Fruit fly (Drosophila melanogaster): ENCODE data around the gene gdl-ORF39.

gdl-ORF39 gene

DNA sequence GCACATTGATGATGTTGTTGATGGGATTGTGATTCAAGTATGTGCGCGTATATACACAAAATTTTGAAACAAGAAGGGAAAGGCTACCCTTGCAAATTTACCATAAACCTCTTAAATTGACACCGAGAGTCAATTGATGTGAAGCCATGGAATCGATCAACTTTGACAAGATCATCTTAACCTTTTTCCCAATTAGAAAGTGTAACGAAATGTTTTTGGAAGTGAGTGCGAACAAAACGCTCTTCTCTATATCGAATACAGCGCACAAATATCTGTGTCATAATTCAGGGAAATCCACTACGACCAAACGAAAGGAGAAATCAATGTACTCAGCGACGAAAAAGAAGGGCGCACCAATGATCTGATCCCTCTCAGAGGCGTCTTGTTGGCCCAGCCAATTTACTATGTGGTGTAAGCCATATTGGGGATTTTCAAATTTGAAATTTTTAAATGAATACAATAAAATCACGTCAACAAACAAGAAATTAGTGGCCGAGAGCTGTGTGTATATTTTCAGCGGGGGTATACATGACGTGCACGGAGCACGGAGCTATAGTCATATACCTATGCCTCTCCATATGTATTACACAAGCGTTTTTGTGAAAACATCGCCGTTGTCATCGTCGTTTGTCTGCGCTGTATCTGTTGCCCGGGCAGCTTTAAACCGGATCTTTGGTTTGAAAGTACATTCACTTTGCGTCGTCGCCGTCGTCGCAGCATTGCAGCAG, 24.3 kb downstream of the gdl-ORF39 start (continued):
- no peak for TF ChIP-seq CG6791 (GFP tag; IDR thresholded peaks at IDR 0.05; ENCODE audit: partially characterized antibody)
- TF ChIP-seq D19B (GFP tag; optimal IDR thresholded peaks at IDR 0.05) = peak; percentile 11
- no peak for TF ChIP-seq tx (GFP tag; optimal IDR thresholded peaks at IDR 0.05)
- TF ChIP-seq CG11504 (tag; optimal IDR thresholded peaks at IDR 0.05) = peak; percentile 59
- TF ChIP-seq CG3163 (GFP tag; optimal IDR thresholded peaks at IDR 0.05) = peak; percentile 16
- peak; percentile 33 for TF ChIP-seq PHDP (tag; optimal IDR thresholded peaks at IDR 0.05)
- no peak for TF ChIP-seq Taf1 (GFP tag; IDR thresholded peaks at IDR 0.05)
- TF ChIP-seq C15 (GFP tag; IDR thresholded peaks at IDR 0.05) = no peak
- no peak for TF ChIP-seq CG13296 (GFP tag; optimal IDR thresholded peaks at IDR 0.05)
- peak; percentile 23 for TF ChIP-seq Fer1 (GFP tag; optimal IDR thresholded peaks at IDR 0.05)
- TF ChIP-seq CG1233 (GFP tag; optimal IDR thresholded peaks at IDR 0.05) = no peak
- peak; percentile 48 for TF ChIP-seq CG12071 (GFP tag; optimal IDR thresholded peaks at IDR 0.05)
- TF ChIP-seq Hr3 (GFP tag; optimal IDR thresholded peaks at IDR 0.05) = no peak
- peak; percentile 36 for TF ChIP-seq CoRest (tag; optimal IDR thresholded peaks at IDR 0.05)
- peak; percentile 52 for TF ChIP-seq mam (GFP tag; optimal IDR thresholded peaks at IDR 0.05)
- no peak for TF ChIP-seq Bgb (GFP tag; IDR thresholded peaks at IDR 0.05; ENCODE audit: partially characterized antibody)
- TF ChIP-seq Jarid2 (GFP tag; optimal IDR thresholded peaks at IDR 0.05) = no peak
- peak; percentile 45 for TF ChIP-seq CG30403 (GFP tag; optimal IDR thresholded peaks at IDR 0.05)
- no peak for TF ChIP-seq ERR (GFP tag; optimal IDR thresholded peaks at IDR 0.05)
- no peak for TF ChIP-seq prd (optimal IDR thresholded peaks at IDR 0.05)
- 0 out of 3 replicates have a peak, but pooled peaks have one; percentile 17 for TF ChIP-seq prd (GFP tag; IDR thresholded peaks at IDR 0.05)
- TF ChIP-seq Awh (GFP tag; IDR thresholded peaks at IDR 0.05) = peak; percentile 12; the same call in 1 of the 2 replicates
- TF ChIP-seq CG13775 (GFP tag; optimal IDR thresholded peaks at IDR 0.05) = no peak
- no peak for TF ChIP-seq ash1 (GFP tag; optimal IDR thresholded peaks at IDR 0.05)
- TF ChIP-seq CG8281 (tag; optimal IDR thresholded peaks at IDR 0.05) = peak; percentile 11
- TF ChIP-seq ewg (GFP tag; optimal IDR thresholded peaks at IDR 0.05) = no peak
- TF ChIP-seq HLH4C (GFP tag; IDR thresholded peaks at IDR 0.05; ENCODE audit: partially characterized antibody) = no peak
- TF ChIP-seq croc (GFP tag; conservative IDR thresholded peaks at IDR 0.05) = no peak; the same call in 2 of the 3 replicates
- TF ChIP-seq CG8089 (GFP tag; optimal IDR thresholded peaks at IDR 0.05) = peak; percentile 10
- 0 out of 2 replicates have a peak, but pooled peaks have one; percentile 48 for TF ChIP-seq NFAT (GFP tag; IDR thresholded peaks at IDR 0.05)
- TF ChIP-seq bcd (GFP tag; optimal IDR thresholded peaks at IDR 0.05) = peak; percentile 28
- TF ChIP-seq CG6813 (GFP tag; optimal IDR thresholded peaks at IDR 0.05) = peak; percentile 23
- peak; percentile 46; the same call in 1 of the 2 replicates for TF ChIP-seq H2.0 (GFP tag; IDR thresholded peaks at IDR 0.05)
- TF ChIP-seq pb (GFP tag; optimal IDR thresholded peaks at IDR 0.05) = peak; percentile 74
- peak; percentile 29 for TF ChIP-seq CG1792 (GFP tag; optimal IDR thresholded peaks at IDR 0.05)
- peak; percentile 69 for TF ChIP-seq pros (GFP tag; optimal IDR thresholded peaks at IDR 0.05)
- peak; percentile 59 for TF ChIP-seq ara (GFP tag; IDR thresholded peaks at IDR 0.05)
- peak; percentile 35; the same call in 1 of the 2 replicates for TF ChIP-seq vvl (GFP tag; IDR thresholded peaks at IDR 0.05)
- no peak for TF ChIP-seq Kr (GFP tag; optimal IDR thresholded peaks at IDR 0.05)
- peak; percentile 45 for TF ChIP-seq gcm (GFP tag; optimal IDR thresholded peaks at IDR 0.05)
- no peak for TF ChIP-seq CG18619 (GFP tag; optimal IDR thresholded peaks at IDR 0.05)
- TF ChIP-seq CG1529 (GFP tag; optimal IDR thresholded peaks at IDR 0.05) = peak; percentile 3
- no peak for TF ChIP-seq chm (GFP tag; IDR thresholded peaks at IDR 0.05)
- 0 out of 2 replicates have a peak, but pooled peaks have one; percentile 5 for TF ChIP-seq cas (GFP tag; IDR thresholded peaks at IDR 0.05)
- TF ChIP-seq CG10274 (GFP tag; optimal IDR thresholded peaks at IDR 0.05) = peak; percentile 99
- TF ChIP-seq onecut (GFP tag; IDR thresholded peaks at IDR 0.05) = no peak
- TF ChIP-seq tap (tag; optimal IDR thresholded peaks at IDR 0.05) = peak; percentile 43
- peak; percentile 43 for TF ChIP-seq CG8924 (tag; optimal IDR thresholded peaks at IDR 0.05)
- TF ChIP-seq so (GFP tag; IDR thresholded peaks at IDR 0.05) = peak; percentile 71; the same call in 2 of the 3 replicates

Data from whole organism, embryonic.